Fruit fly (Drosophila melanogaster): ENCODE measurements around the gene sdk.

DNA sequence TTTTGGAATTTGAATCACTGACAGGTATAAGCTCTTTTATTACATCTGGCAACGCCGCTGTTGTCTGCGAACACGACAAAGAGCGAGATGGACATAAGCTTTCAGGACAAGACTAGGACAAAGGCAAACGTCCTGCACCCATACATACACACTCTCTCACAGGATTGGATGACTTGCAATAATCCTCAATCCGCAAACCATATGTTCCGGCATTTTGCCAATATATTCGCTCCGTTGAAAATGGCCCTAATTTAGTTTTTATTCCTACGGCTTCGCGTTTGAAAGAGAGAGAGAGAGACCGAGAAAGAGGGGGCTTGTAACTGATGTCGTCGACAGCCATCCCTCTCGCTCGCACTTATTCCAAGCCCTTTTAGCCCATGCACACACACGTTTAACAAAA lies 32.4 kb upstream of the sdk start:
- peak; percentile 81 for TF ChIP-seq Mnt (GFP tag; optimal IDR thresholded peaks at IDR 0.05)
- no peak for TF ChIP-seq Crg-1 (GFP tag; optimal IDR thresholded peaks at IDR 0.05)
- TF ChIP-seq tj (GFP tag; optimal IDR thresholded peaks at IDR 0.05): no peak
- no peak for TF ChIP-seq cic (GFP tag; optimal IDR thresholded peaks at IDR 0.05)
- no peak for TF ChIP-seq CG5204 (GFP tag; optimal IDR thresholded peaks at IDR 0.05)
- no peak for TF ChIP-seq Hr96 (GFP tag; optimal IDR thresholded peaks at IDR 0.05)
- TF ChIP-seq pad (GFP tag; optimal IDR thresholded peaks at IDR 0.05): peak; percentile 53
- no peak for TF ChIP-seq kay (GFP tag; ENCODE audit: borderline replicate concordance)

All from whole organism, adult.